Worm (Caenorhabditis elegans) whole organism, late embryonic: ENCODE results near the gene nhr-116.

ENCODE experiments used
- hlh-8 ChIP-seq: sonication (generic microtip); optimal IDR thresholded peaks from 2 replicates; lab custom pipeline; 2016; ENCODE audit warnings: missing genotype, missing genetic modification characterization, missing compliant biosample characterization
- sox-4 ChIP-seq: sonication (generic microtip); optimal IDR thresholded peaks from 2 replicates; lab custom pipeline; 2017; ENCODE audit warnings: mild to moderate bottlenecking, missing genetic modification characterization, inconsistent platforms, missing compliant biosample characterization
- syd-9 ChIP-seq: sonication (generic microtip); optimal IDR thresholded peaks from 2 replicates; lab custom pipeline; 2016; ENCODE audit warnings: mild to moderate bottlenecking, missing genetic modification characterization, moderate library complexity, missing compliant biosample characterization

DNA sequence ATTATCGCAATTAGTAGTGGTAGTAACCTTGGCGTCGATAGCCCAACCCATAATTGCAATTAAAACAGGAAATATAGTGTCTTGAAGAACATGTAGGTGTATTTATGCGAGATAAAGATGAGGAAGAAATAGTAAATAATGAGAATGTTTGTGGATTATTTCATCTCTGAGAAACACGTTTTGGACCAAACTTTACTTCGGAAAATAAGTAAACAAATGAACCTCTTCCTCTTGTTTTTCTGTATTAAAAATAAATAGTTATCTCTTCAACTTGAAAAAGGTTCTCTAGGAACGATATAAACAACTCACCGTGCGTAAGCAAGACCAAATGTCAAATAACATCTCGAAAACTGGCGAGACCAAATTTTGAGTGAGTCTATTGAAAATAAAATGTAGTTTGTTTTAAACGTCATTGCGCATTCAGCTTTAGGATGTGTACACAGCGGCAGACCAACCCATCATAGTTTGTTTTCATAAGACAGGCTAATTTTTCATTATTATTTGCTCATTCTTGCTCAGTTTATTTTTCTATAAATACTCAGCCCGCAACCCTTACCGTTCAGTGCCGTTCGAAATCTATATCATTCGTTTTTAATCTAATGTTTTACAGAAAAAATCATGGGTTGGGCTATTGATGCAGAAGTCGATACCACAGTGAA lies 29.6 kb upstream of the nhr-116 start, which contains the start of the genes F09C6.11 and F09C6.12:
- no peak for TF ChIP-seq sox-4 (tag; lab: Kevin White, UChicago)
- TF ChIP-seq syd-9 (tag; lab: Kevin White, UChicago): no peak
- TF ChIP-seq hlh-8 (tag; lab: Kevin White, UChicago): no peak
